Fruit fly (Drosophila melanogaster) whole organism, prepupa: ENCODE measurements around the gene CG18599.

Source experiments
- Blimp-1 ChIP-seq: fragments of 200-800 bp; sonication (Bioruptor generic); optimal IDR thresholded peaks from 3 replicates; lab custom pipeline; 2017; ENCODE audit warnings: missing biosample characterization, missing genetic modification characterization, mild to moderate bottlenecking, moderate library complexity, missing genetic modification reagents
- CG10631 ChIP-seq: fragments of 200-800 bp; sonication (Bioruptor generic); optimal IDR thresholded peaks from 2 replicates; lab custom pipeline; 2016; ENCODE audit warnings: missing biosample characterization, missing genetic modification characterization
- CG10669 ChIP-seq: fragments of 200-800 bp; sonication (Bioruptor generic); optimal IDR thresholded peaks from 3 replicates; lab custom pipeline; 2018; ENCODE audit warnings: missing biosample characterization, mild to moderate bottlenecking, missing genetic modification characterization, moderate library complexity
- CG11294 ChIP-seq: fragments of 200-800 bp; sonication (Bioruptor generic); IDR thresholded peaks from 2 replicates; pipeline ENCODE4 v1.3.6; 2022; ENCODE audit warnings: missing biosample characterization, missing genetic modification characterization
- CG15336 ChIP-seq: fragments of 200-800 bp; sonication (Bioruptor generic); IDR thresholded peaks from 2 replicates; pipeline ENCODE4 v1.3.6; 2022; ENCODE audit warnings: missing biosample characterization, missing genetic modification characterization
- CG1621 ChIP-seq: fragments of 200-800 bp; sonication (Bioruptor generic); optimal IDR thresholded peaks from 3 replicates; lab custom pipeline; 2018; ENCODE audit warnings: missing biosample characterization, mild to moderate bottlenecking, missing genetic modification characterization
- CG16779 ChIP-seq: fragments of 200-800 bp; sonication (Bioruptor generic); optimal IDR thresholded peaks from 3 replicates; lab custom pipeline; 2017; ENCODE audit warnings: missing biosample characterization, mild to moderate bottlenecking, missing genetic modification characterization
- CG3032 ChIP-seq: fragments of 200-800 bp; optimal IDR thresholded peaks from 2 replicates; lab custom pipeline; 2019; ENCODE audit warnings: missing biosample characterization, mild to moderate bottlenecking, missing genetic modification characterization, moderate library complexity
- CG31627 ChIP-seq: fragments of 200-800 bp; sonication (Bioruptor generic); optimal IDR thresholded peaks from 3 replicates; lab custom pipeline; 2016; ENCODE audit warnings: missing biosample characterization, missing genetic modification characterization
- CG32006 ChIP-seq: fragments of 200-800 bp; sonication (Bioruptor generic); optimal IDR thresholded peaks from 3 replicates; lab custom pipeline; 2017; ENCODE audit warnings: missing biosample characterization, mild to moderate bottlenecking, missing genetic modification characterization
- CG3919 ChIP-seq: fragments of 200-800 bp; sonication (Bioruptor generic); optimal IDR thresholded peaks from 3 replicates; lab custom pipeline; 2016; ENCODE audit warnings: missing biosample characterization, missing genetic modification characterization
- CG4318 ChIP-seq: fragments of 200-800 bp; sonication (Bioruptor generic); optimal IDR thresholded peaks from 3 replicates; lab custom pipeline; 2017; ENCODE audit warnings: missing biosample characterization, mild to moderate bottlenecking, missing genetic modification characterization
- CG6163 ChIP-seq: fragments of 200-800 bp; sonication (Bioruptor generic); IDR thresholded peaks from 3 replicates; pipeline ENCODE4 v1.3.6; 2022; ENCODE audit warnings: missing biosample characterization, missing genetic modification characterization
- CG6276 ChIP-seq: fragments of 200-800 bp; sonication (Bioruptor generic); optimal IDR thresholded peaks from 2 replicates; lab custom pipeline; 2017; ENCODE audit warnings: missing biosample characterization, mild to moderate bottlenecking, missing genetic modification characterization
- CG6792 ChIP-seq: fragments of 200-800 bp; sonication (Bioruptor generic); optimal IDR thresholded peaks from 3 replicates; lab custom pipeline; 2016; ENCODE audit warnings: missing biosample characterization, missing genetic modification characterization
- CG6808 ChIP-seq: fragments of 200-800 bp; sonication (Bioruptor generic); optimal IDR thresholded peaks from 3 replicates; lab custom pipeline; 2017; ENCODE audit warnings: missing biosample characterization, missing genetic modification characterization, mild to moderate bottlenecking, moderate library complexity, missing genetic modification reagents
- CG7368 ChIP-seq: fragments of 200-800 bp; sonication (Bioruptor generic); optimal IDR thresholded peaks from 3 replicates; lab custom pipeline; 2016; ENCODE audit warnings: missing biosample characterization, missing genetic modification characterization
- CG8119 ChIP-seq: fragments of 200-800 bp; sonication (Bioruptor generic); IDR thresholded peaks from 3 replicates; pipeline ENCODE4 v1.3.6; 2022; ENCODE audit warnings: missing biosample characterization, missing genetic modification characterization
- CG8632 ChIP-seq: fragments of 200-800 bp; sonication (Bioruptor generic); optimal IDR thresholded peaks from 3 replicates; lab custom pipeline; 2016; ENCODE audit warnings: missing biosample characterization, missing genetic modification characterization
- CG9139 ChIP-seq: fragments of 200-800 bp; sonication (Bioruptor generic); optimal IDR thresholded peaks from 3 replicates; lab custom pipeline; 2017; ENCODE audit warnings: missing biosample characterization, mild to moderate bottlenecking, missing genetic modification characterization
- Eip75B ChIP-seq: fragments of 200-800 bp; sonication (Bioruptor generic); optimal IDR thresholded peaks from 3 replicates; lab custom pipeline; 2016; ENCODE audit warnings: missing biosample characterization, missing genetic modification characterization
- Eip78C ChIP-seq: fragments of 200-800 bp; sonication (Bioruptor generic); peaks from one replicate; lab custom pipeline; 2016; ENCODE audit warnings: missing biosample characterization, missing genetic modification characterization
- Eip93F ChIP-seq: fragments of 200-800 bp; sonication (Bioruptor generic); optimal IDR thresholded peaks from 2 replicates; lab custom pipeline; 2016; ENCODE audit warnings: missing biosample characterization, mild to moderate bottlenecking, missing genetic modification characterization
- Ets96B ChIP-seq: fragments of 200-800 bp; optimal IDR thresholded peaks from 2 replicates; lab custom pipeline; 2019; ENCODE audit warnings: missing biosample characterization, mild to moderate bottlenecking, missing genetic modification characterization, moderate library complexity
- Gug ChIP-seq: fragments of 200-800 bp; sonication (Bioruptor generic); IDR thresholded peaks from 2 replicates; pipeline ENCODE4 v1.3.6; 2022; ENCODE audit warnings: missing biosample characterization, missing genetic modification characterization
- Hr38 ChIP-seq: sonication (Bioruptor generic); optimal IDR thresholded peaks from 2 replicates; lab custom pipeline; 2016; ENCODE audit warnings: missing biosample characterization, missing genetic modification characterization
- Hr39 ChIP-seq: fragments of 200-800 bp; sonication (Bioruptor generic); optimal IDR thresholded peaks from 2 replicates; lab custom pipeline; 2016; ENCODE audit warnings: missing biosample characterization, missing genetic modification characterization
- Lpt ChIP-seq: fragments of 200-800 bp; sonication (Bioruptor generic); optimal IDR thresholded peaks from 3 replicates; lab custom pipeline; 2016; ENCODE audit warnings: missing biosample characterization, missing genetic modification characterization
- Met ChIP-seq: fragments of 200-800 bp; sonication (Bioruptor generic); optimal IDR thresholded peaks from 3 replicates; lab custom pipeline; 2016; ENCODE audit warnings: missing biosample characterization, missing genetic modification characterization
- OdsH ChIP-seq: fragments of 200-800 bp; sonication (Bioruptor generic); optimal IDR thresholded peaks from 3 replicates; lab custom pipeline; 2016; ENCODE audit warnings: missing biosample characterization, missing genetic modification characterization
- Sox102F ChIP-seq: fragments of 200-800 bp; sonication (Bioruptor generic); optimal IDR thresholded peaks from 2 replicates; lab custom pipeline; 2016; ENCODE audit warnings: missing biosample characterization, mild to moderate bottlenecking, missing genetic modification characterization
- Sox14 ChIP-seq: fragments of 200-800 bp; sonication (Bioruptor generic); optimal IDR thresholded peaks from 3 replicates; lab custom pipeline; 2016; ENCODE audit warnings: missing biosample characterization, missing genetic modification characterization
- achi ChIP-seq: fragments of 200-800 bp; sonication (Bioruptor generic); optimal IDR thresholded peaks from 3 replicates; lab custom pipeline; 2016; ENCODE audit warnings: missing biosample characterization, missing genetic modification characterization
- acj6 ChIP-seq: fragments of 200-800 bp; sonication (Bioruptor generic); optimal IDR thresholded peaks from 3 replicates; lab custom pipeline; 2016; ENCODE audit warnings: missing biosample characterization, missing genetic modification characterization
- cyc ChIP-seq: fragments of 200-800 bp; sonication (Bioruptor generic); optimal IDR thresholded peaks from 3 replicates; lab custom pipeline; 2016; ENCODE audit warnings: missing biosample characterization, missing genetic modification characterization
- dac ChIP-seq: fragments of 200-800 bp; sonication (Bioruptor generic); optimal IDR thresholded peaks from 2 replicates; lab custom pipeline; 2017; ENCODE audit warnings: missing biosample characterization, mild to moderate bottlenecking, missing genetic modification characterization
- dsx ChIP-seq: fragments of 200-800 bp; optimal IDR thresholded peaks from 3 replicates; lab custom pipeline; 2019; ENCODE audit warnings: missing biosample characterization, mild to moderate bottlenecking, missing genetic modification characterization, moderate library complexity; ENCODE audit not compliant: poor library complexity, severe bottlenecking
- eg ChIP-seq: fragments of 200-800 bp; sonication (Bioruptor generic); IDR thresholded peaks from 3 replicates; pipeline ENCODE4 v1.3.6; 2022; ENCODE audit warnings: missing biosample characterization, missing genetic modification characterization
- esn ChIP-seq: fragments of 200-800 bp; sonication (Bioruptor generic); optimal IDR thresholded peaks from 2 replicates; lab custom pipeline; 2016; ENCODE audit warnings: missing biosample characterization, mild to moderate bottlenecking, missing genetic modification characterization, moderate library complexity
- fd59A ChIP-seq: fragments of 200-800 bp; sonication (Bioruptor generic); optimal IDR thresholded peaks from 2 replicates; lab custom pipeline; 2017; ENCODE audit warnings: missing biosample characterization, mild to moderate bottlenecking, missing genetic modification characterization, missing genetic modification reagents
- fkh ChIP-seq: fragments of 200-800 bp; sonication (Bioruptor generic); optimal IDR thresholded peaks from 3 replicates; lab custom pipeline; 2017; ENCODE audit warnings: missing biosample characterization, mild to moderate bottlenecking, missing genetic modification characterization, moderate library complexity
- net ChIP-seq: fragments of 200-800 bp; sonication (Bioruptor generic); optimal IDR thresholded peaks from 3 replicates; lab custom pipeline; 2016; ENCODE audit warnings: missing biosample characterization, missing genetic modification characterization
- pdm3 ChIP-seq: fragments of 200-800 bp; sonication (Bioruptor generic); optimal IDR thresholded peaks from 3 replicates; lab custom pipeline; 2016; ENCODE audit warnings: missing biosample characterization, missing genetic modification characterization
- salr ChIP-seq, 2 experiments: fragments of 200-800 bp; sonication (Bioruptor generic); optimal IDR thresholded peaks; 3 replicates each; lab custom pipeline; 2016 to 2018; ENCODE audit warnings: missing biosample characterization in 2 of 2, missing genetic modification characterization in 2 of 2, mild to moderate bottlenecking in 1 of 2
- topi ChIP-seq: fragments of 200-800 bp; sonication (Bioruptor generic); optimal IDR thresholded peaks from 3 replicates; lab custom pipeline; 2016; ENCODE audit warnings: missing biosample characterization, missing genetic modification characterization
- vri ChIP-seq: fragments of 200-800 bp; sonication (Bioruptor generic); optimal IDR thresholded peaks from 3 replicates; lab custom pipeline; 2016; ENCODE audit warnings: missing biosample characterization, mild to moderate bottlenecking, missing genetic modification characterization

CG18599 gene

DNA sequence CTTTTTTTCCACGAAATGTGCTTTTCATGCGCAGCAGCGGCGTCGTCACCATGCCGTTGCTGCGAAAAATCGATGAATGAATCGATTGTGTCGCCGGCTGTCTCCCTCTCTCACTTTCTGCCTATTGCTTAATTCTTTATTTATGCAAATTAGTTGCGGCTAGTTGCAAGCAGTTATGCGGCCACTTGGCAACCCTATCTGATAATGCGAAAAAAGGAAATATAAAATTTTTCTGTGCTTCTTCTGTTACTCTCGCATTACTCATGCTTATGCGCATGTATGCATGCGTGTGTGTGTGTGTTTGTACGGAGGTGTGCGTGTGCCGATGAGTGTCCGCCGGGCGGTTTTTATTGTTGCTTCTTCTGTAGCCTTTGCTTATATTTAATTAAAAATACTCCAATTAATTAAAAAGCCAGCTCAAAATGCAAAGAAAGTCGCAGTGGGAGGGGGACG, 23.8 kb upstream of the CG18599 start (continued):
- peak; percentile 41 for TF ChIP-seq CG3919 (GFP tag; lab: Kevin White, UChicago)
- peak; percentile 47; the same call in 1 of the 3 replicates for TF ChIP-seq eg (GFP tag; lab: Robert Waterston, UW)
- TF ChIP-seq CG6276 (GFP tag; lab: Kevin White, UChicago) = peak; percentile 15
- peak; percentile 29 for TF ChIP-seq Sox102F (GFP tag; lab: Kevin White, UChicago)
- TF ChIP-seq Sox14 (GFP tag; lab: Kevin White, UChicago) = no peak
- no peak for TF ChIP-seq CG6808 (GFP tag; lab: Kevin White, UChicago)
- TF ChIP-seq Eip78C (GFP tag; lab: Kevin White, UChicago) = peak; percentile 54
- peak; percentile 47 for TF ChIP-seq CG31627 (GFP tag; lab: Kevin White, UChicago)
- TF ChIP-seq salr (GFP tag; optimal IDR thresholded peaks at IDR 0.05; lab: Kevin White, UChicago) = no peak
- TF ChIP-seq CG15336 (GFP tag; lab: Robert Waterston, UW) = peak; percentile 28; the same call in 1 of the 2 replicates
- TF ChIP-seq topi = peak; percentile 43
- TF ChIP-seq dac = peak; percentile 11
- peak; percentile 14 for TF ChIP-seq Eip75B (GFP tag; lab: Kevin White, UChicago)

DNA sequence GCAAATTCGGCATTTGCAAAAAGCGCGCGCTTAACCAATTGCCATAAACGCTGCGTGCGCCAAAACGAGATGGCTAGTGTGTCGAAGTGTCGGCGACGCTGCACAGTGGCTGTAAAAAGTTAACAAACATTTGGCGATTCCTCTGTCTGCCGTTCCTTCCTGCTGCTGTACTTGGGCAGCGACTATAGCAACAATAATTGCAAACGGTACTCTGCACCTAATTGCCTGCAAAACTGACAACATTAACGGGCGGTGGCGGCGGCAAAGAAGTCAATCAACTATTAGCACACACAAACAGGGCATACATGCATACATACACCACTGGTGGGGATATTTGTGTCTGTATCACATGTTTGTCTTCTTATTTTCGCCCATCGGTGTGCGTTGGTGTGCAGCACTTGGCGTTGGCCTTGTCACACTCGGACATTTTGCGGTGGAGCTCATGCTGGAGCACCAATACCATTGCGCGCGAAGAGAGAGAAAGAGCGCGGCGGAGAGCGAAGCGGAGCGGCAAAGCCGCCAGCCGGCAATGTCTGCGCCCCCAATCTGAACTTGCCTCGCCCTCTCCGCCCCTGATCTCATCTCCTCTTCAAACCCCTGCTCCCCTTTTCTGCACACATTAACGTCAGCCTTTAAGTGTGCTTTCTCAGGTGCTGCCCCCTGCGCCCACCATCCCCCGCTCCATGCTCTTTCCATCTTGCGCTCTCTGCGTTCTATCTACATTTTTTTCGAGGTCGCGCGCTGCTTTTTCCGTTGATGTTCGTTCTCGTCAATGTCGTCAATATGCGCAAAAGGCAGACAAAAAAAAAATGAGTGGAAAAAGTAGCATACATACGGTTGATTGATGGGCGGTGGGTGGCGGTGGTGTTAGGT, 23.2 kb upstream of the CG18599 start:
- TF ChIP-seq Eip78C (GFP tag; lab: Kevin White, UChicago) (peak; percentile 56), CG9139 (no peak), Met (GFP tag; lab: Kevin White, UChicago) (no peak), Blimp-1 (no peak), CG8119 (GFP tag; lab: Robert Waterston, UW) (peak; percentile 19; the same call in 2 of the 3 replicates), Eip93F (GFP tag; lab: Kevin White, UChicago) (no peak), CG6276 (GFP tag; lab: Kevin White, UChicago) (no peak), esn (GFP tag; lab: Kevin White, UChicago) (no peak), CG10669 (GFP tag; lab: Kevin White, UChicago) (no peak), Gug (GFP tag; lab: Robert Waterston, UW) (no peak; the same call in 1 of the 2 replicates), CG8632 (GFP tag; lab: Kevin White, UChicago) (no peak), pdm3 (no peak), topi (no peak), Ets96B (tag; lab: Kevin White, UChicago) (no peak), Hr39 (GFP tag; lab: Kevin White, UChicago) (no peak), CG16779 (tag; lab: Kevin White, UChicago) (no peak), CG7368 (no peak), CG10631 (no peak), CG6163 (peak; percentile 65; the same call in 2 of the 3 replicates), dsx (peak; percentile 35), fkh (GFP tag; lab: Kevin White, UChicago) (peak; percentile 53), achi (GFP tag; lab: Kevin White, UChicago) (no peak), CG4318 (GFP tag; lab: Kevin White, UChicago) (no peak), net (no peak), CG3032 (tag; lab: Kevin White, UChicago) (no peak), CG15336 (GFP tag; lab: Robert Waterston, UW) (no peak), cyc (GFP tag; lab: Kevin White, UChicago) (peak; percentile 21), Sox14 (GFP tag; lab: Kevin White, UChicago) (peak; percentile 32), CG11294 (no peak), CG6808 (GFP tag; lab: Kevin White, UChicago) (no peak), acj6 (GFP tag; lab: Kevin White, UChicago) (no peak), CG1621 (tag; lab: Kevin White, UChicago) (peak; percentile 24), OdsH (no peak), CG32006 (GFP tag; lab: Kevin White, UChicago) (no peak), fd59A (GFP tag; lab: Kevin White, UChicago) (no peak), Lpt (GFP tag; lab: Kevin White, UChicago) (peak; percentile 79), eg (GFP tag; lab: Robert Waterston, UW) (peak; percentile 47; the same call in 1 of the 3 replicates), salr (GFP tag; optimal IDR thresholded peaks at IDR 0.05; lab: Kevin White, UChicago) (no peak), vri (peak; percentile 25), Eip75B (GFP tag; lab: Kevin White, UChicago) (peak; percentile 57), CG6792 (GFP tag; lab: Kevin White, UChicago) (peak; percentile 13), Hr38 (GFP tag; lab: Kevin White, UChicago) (no peak)
